Worm (Caenorhabditis elegans) whole organism, young adult: ENCODE measurements around the gene srxa-19.

Source experiments
- B0336.3 ChIP-seq: fragments of 200-800 bp; sonication (Bioruptor generic); IDR thresholded peaks from 2 replicates; pipeline ENCODE4 v1.3.6; 2022; ENCODE audit warnings: missing genetic modification characterization, missing compliant biosample characterization
- F33H1.4 ChIP-seq: fragments of 200-800 bp; sonication (Bioruptor generic); IDR thresholded peaks from 2 replicates; pipeline ENCODE4 v1.3.6; 2022; ENCODE audit warnings: missing genetic modification reagents, missing genetic modification characterization, missing compliant biosample characterization
- Y56A3A.18 ChIP-seq: fragments of 200-800 bp; sonication (Bioruptor generic); IDR thresholded peaks from 2 replicates; pipeline ENCODE4 v1.3.6; 2022; ENCODE audit warnings: missing genetic modification reagents, missing genetic modification characterization, missing compliant biosample characterization
- ama-1 ChIP-seq, 3 experiments: fragments of 150-350 bp in 1 of 3; sonication (generic microtip) in 2 of 3; optimal IDR thresholded peaks; 2 replicates each; lab custom pipeline; 2014 to 2018; ENCODE audit warnings: missing biosample characterization in 2 of 3, missing genetic modification characterization in 2 of 3, missing genetic modification reagents in 2 of 3
- lin-54 ChIP-seq: fragments of 200-800 bp; sonication (Bioruptor generic); optimal IDR thresholded peaks from 2 replicates; lab custom pipeline; 2018; ENCODE audit warnings: mild to moderate bottlenecking, missing genetic modification characterization, missing compliant biosample characterization
- nfya-1 ChIP-seq: sonication (generic microtip); optimal IDR thresholded peaks from 2 replicates; lab custom pipeline; 2017; ENCODE audit warnings: antibody characterized with exemption, missing compliant biosample characterization, missing genetic modification characterization, borderline replicate concordance; ENCODE audit not compliant: insufficient read depth
- nfyb-1 ChIP-seq: fragments of 200-800 bp; sonication (Bioruptor generic); IDR thresholded peaks from 2 replicates; pipeline ENCODE4 v1.3.6; 2022; ENCODE audit warnings: missing genetic modification reagents, missing genetic modification characterization, missing compliant biosample characterization
- rec-8 ChIP-seq, 2 experiments: sonication (generic microtip); optimal IDR thresholded peaks; 2 replicates each; lab custom pipeline; 2016; ENCODE audit warnings: mild to moderate bottlenecking in 2 of 2, missing genetic modification characterization in 2 of 2, missing genetic modification reagents in 2 of 2, missing genotype in 2 of 2, missing biosample characterization in 1 of 2, missing compliant biosample characterization in 1 of 2, moderate library complexity in 1 of 2
- sdz-38 ChIP-seq: sonication (generic microtip); optimal IDR thresholded peaks from 2 replicates; lab custom pipeline; 2016; ENCODE audit warnings: missing genotype, missing genetic modification characterization, missing compliant biosample characterization
- unc-130 ChIP-seq: sonication (generic microtip); optimal IDR thresholded peaks from 2 replicates; lab custom pipeline; 2016; ENCODE audit warnings: missing genetic modification reagents, missing genetic modification characterization, missing compliant biosample characterization
- ztf-22 ChIP-seq: fragments of 200-800 bp; sonication (Bioruptor generic); optimal IDR thresholded peaks from 2 replicates; lab custom pipeline; 2018; ENCODE audit warnings: mild to moderate bottlenecking, missing genetic modification characterization, moderate library complexity, missing compliant biosample characterization
- ztf-3 ChIP-seq: fragments of 200-800 bp; sonication (Bioruptor generic); optimal IDR thresholded peaks from 2 replicates; lab custom pipeline; 2018; ENCODE audit warnings: mild to moderate bottlenecking, missing genetic modification characterization, missing compliant biosample characterization

- TF ChIP-seq unc-130 (GFP tag; lab: Kevin White, UChicago), result no peak
- no peak for TF ChIP-seq nfya-1 (tag; lab: Kevin White, UChicago)
- no peak for TF ChIP-seq ztf-22
- no peak for TF ChIP-seq ztf-3 (GFP tag; lab: Kevin White, UChicago)
- no peak for TF ChIP-seq ama-1 (optimal IDR thresholded peaks at IDR 0.05; lab: Kevin White, UChicago)
- TF ChIP-seq ama-1 (GFP tag; optimal IDR thresholded peaks at IDR 0.05; lab: Kevin White, UChicago), result no peak
- TF ChIP-seq lin-54 (GFP tag; lab: Kevin White, UChicago), result no peak
- no peak for TF ChIP-seq nfyb-1 (GFP tag; lab: Robert Waterston, UW)
- no peak for TF ChIP-seq sdz-38 (tag; lab: Kevin White, UChicago)
- no peak for TF ChIP-seq rec-8 (tag; optimal IDR thresholded peaks at IDR 0.05; lab: Kevin White, UChicago)
- TF ChIP-seq B0336.3 (GFP tag; lab: Robert Waterston, UW), result no peak
- TF ChIP-seq F33H1.4 (GFP tag; lab: Robert Waterston, UW), result no peak
- TF ChIP-seq Y56A3A.18 (GFP tag; lab: Robert Waterston, UW), result no peak
Observed at ce11 chrV:10159972-10160371, 37.4 kb upstream of the srxa-19 start.
